Worm (Caenorhabditis elegans): Measurements from ENCODE around the gene tpan-1.

The tpan-1 gene

ce11 chrV:20785050-20785847 is 4.1 kb upstream of the tpan-1 start:
- no peak for TF ChIP-seq tbx-8 (GFP tag; optimal IDR thresholded peaks at IDR 0.05)
- no peak for TF ChIP-seq nhr-12 (tag; optimal IDR thresholded peaks at IDR 0.05)
- TF ChIP-seq ceh-43 (GFP tag; optimal IDR thresholded peaks at IDR 0.05), result no peak

ce11 chrV:20785848-20786225 is 3.5 kb upstream of the tpan-1 start:
- TF ChIP-seq snpc-4 (tag; optimal IDR thresholded peaks at IDR 0.05), result no peak
- TF ChIP-seq drap-1 (GFP tag; optimal IDR thresholded peaks at IDR 0.05), result no peak
- no peak for TF ChIP-seq nhr-12 (tag; optimal IDR thresholded peaks at IDR 0.05)
- no peak for TF ChIP-seq blmp-1 (tag; optimal IDR thresholded peaks at IDR 0.05)

- no peak for TF ChIP-seq nhr-76 (tag; optimal IDR thresholded peaks at IDR 0.05)
- no peak for TF ChIP-seq ces-1 (GFP tag; optimal IDR thresholded peaks at IDR 0.05)
- peak; percentile 39 for TF ChIP-seq drap-1 (GFP tag; optimal IDR thresholded peaks at IDR 0.05)
These were observed 709 bp downstream of the tpan-1 start, which contains the start of gene Y44A6D.1 for ce11 chrV:20790011-20790410. TSS of gene Y44A6D.1 (minus strand) at chrV:20790033.

ce11 chrV:20790616-20791015 is 1.3 kb downstream of the tpan-1 start:
- TF ChIP-seq unc-62 (GFP tag; optimal IDR thresholded peaks at IDR 0.05), result no peak
- no peak for TF ChIP-seq pha-4 (tag; optimal IDR thresholded peaks at IDR 0.05)
- no peak for TF ChIP-seq nhr-237 (tag; optimal IDR thresholded peaks at IDR 0.05)
- no peak for TF ChIP-seq ces-1 (GFP tag; optimal IDR thresholded peaks at IDR 0.05)
- TF ChIP-seq nhr-2 (tag; optimal IDR thresholded peaks at IDR 0.05), result no peak
- TF ChIP-seq unc-39 (tag; optimal IDR thresholded peaks at IDR 0.05), result no peak
- TF ChIP-seq snpc-4 (tag; optimal IDR thresholded peaks at IDR 0.05), result no peak

ce11 chrV:20792371-20792890 is 3.1 kb downstream of the tpan-1 start, which contains the start of gene Y44A6D.3:
TSS of gene Y44A6D.3 (minus strand) at chrV:20792421.
- TF ChIP-seq elt-3 (tag; optimal IDR thresholded peaks at IDR 0.05), result no peak
- TF ChIP-seq unc-39 (tag; optimal IDR thresholded peaks at IDR 0.05), result no peak
- TF ChIP-seq nhr-12 (tag; optimal IDR thresholded peaks at IDR 0.05), result no peak
- no peak for TF ChIP-seq hlh-1 (tag; optimal IDR thresholded peaks at IDR 0.05)
- TF ChIP-seq bed-3 (GFP tag; optimal IDR thresholded peaks at IDR 0.05), result no peak
- no peak for TF ChIP-seq nhr-237 (tag; optimal IDR thresholded peaks at IDR 0.05)
- TF ChIP-seq ces-1 (GFP tag; optimal IDR thresholded peaks at IDR 0.05), result no peak
- TF ChIP-seq blmp-1 (tag; optimal IDR thresholded peaks at IDR 0.05), result no peak
- no peak for TF ChIP-seq unc-62 (GFP tag; optimal IDR thresholded peaks at IDR 0.05)
- TF ChIP-seq unc-120 (tag; optimal IDR thresholded peaks at IDR 0.05; ENCODE audit: poor library complexity, severe bottlenecking), result no peak
- TF ChIP-seq drap-1 (GFP tag; optimal IDR thresholded peaks at IDR 0.05), result no peak
- no peak for TF ChIP-seq lin-32 (GFP tag; optimal IDR thresholded peaks at IDR 0.05)
- TF ChIP-seq ceh-43 (GFP tag; optimal IDR thresholded peaks at IDR 0.05), result no peak
- no peak for TF ChIP-seq ztf-11 (tag; optimal IDR thresholded peaks at IDR 0.05)
- no peak for TF ChIP-seq mab-5 (tag; optimal IDR thresholded peaks at IDR 0.05)
- no peak for TF ChIP-seq ham-2 (GFP tag; optimal IDR thresholded peaks at IDR 0.05)
- TF ChIP-seq nhr-28 (tag; optimal IDR thresholded peaks at IDR 0.05), result no peak

DNA sequence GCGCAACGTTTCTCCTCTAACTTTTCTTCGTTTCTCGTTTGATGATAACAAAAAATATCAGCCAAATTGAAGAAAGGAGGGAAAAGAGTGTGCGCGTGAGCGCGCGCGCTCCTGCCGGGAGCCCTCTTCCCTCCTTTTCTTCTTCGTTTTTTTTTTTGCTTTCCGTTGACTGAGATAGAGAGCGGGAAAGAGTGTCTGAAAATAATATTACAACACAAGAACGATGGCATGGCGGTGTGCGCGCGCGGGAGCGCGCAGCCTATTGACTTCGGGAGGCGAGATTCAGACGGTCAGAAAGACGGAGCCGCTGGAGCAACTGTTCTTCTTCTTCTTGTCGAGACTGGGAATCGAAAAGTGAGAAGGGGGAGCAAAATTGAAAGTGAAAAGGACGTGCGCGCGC is 4.5 kb downstream of the tpan-1 start:
- peak; percentile 93 for TF ChIP-seq hlh-1 (tag; optimal IDR thresholded peaks at IDR 0.05)
- TF ChIP-seq drap-1 (GFP tag; optimal IDR thresholded peaks at IDR 0.05), result peak; percentile 41
- TF ChIP-seq unc-62 (GFP tag; optimal IDR thresholded peaks at IDR 0.05), result peak; percentile 18
- TF ChIP-seq sem-2 (GFP tag; optimal IDR thresholded peaks at IDR 0.05), result no peak
- TF ChIP-seq unc-120 (tag; optimal IDR thresholded peaks at IDR 0.05; ENCODE audit: poor library complexity, severe bottlenecking), result peak; percentile 72
- no peak for TF ChIP-seq unc-39 (tag; optimal IDR thresholded peaks at IDR 0.05)
- no peak for TF ChIP-seq elt-1 (tag; optimal IDR thresholded peaks at IDR 0.05; ENCODE audit: borderline replicate concordance, insufficient read depth)

ce11 chrV:20797918-20798317 is 8.6 kb downstream of the tpan-1 start, which contains the start of gene sdf-9:
TSS of gene sdf-9 (plus strand) at chrV:20798218.
- TF ChIP-seq snpc-4 (tag; optimal IDR thresholded peaks at IDR 0.05) (no peak), unc-120 (tag; optimal IDR thresholded peaks at IDR 0.05; ENCODE audit: poor library complexity, severe bottlenecking) (no peak), ham-2 (GFP tag; optimal IDR thresholded peaks at IDR 0.05) (no peak), tbx-8 (GFP tag; optimal IDR thresholded peaks at IDR 0.05) (no peak), mab-5 (tag; optimal IDR thresholded peaks at IDR 0.05) (no peak), mep-1 (tag; optimal IDR thresholded peaks at IDR 0.05) (no peak), unc-62 (GFP tag; optimal IDR thresholded peaks at IDR 0.05) (no peak), M03D4.4 (tag; optimal IDR thresholded peaks at IDR 0.05) (no peak), hlh-1 (tag; optimal IDR thresholded peaks at IDR 0.05) (no peak), nhr-28 (tag; optimal IDR thresholded peaks at IDR 0.05) (no peak), cnd-1 (tag; optimal IDR thresholded peaks at IDR 0.05) (no peak), zip-8 (tag; optimal IDR thresholded peaks at IDR 0.05) (no peak), ceh-83 (GFP tag; optimal IDR thresholded peaks at IDR 0.05) (no peak), mls-2 (tag; optimal IDR thresholded peaks at IDR 0.05) (no peak), bed-3 (GFP tag; optimal IDR thresholded peaks at IDR 0.05) (no peak), drap-1 (GFP tag; optimal IDR thresholded peaks at IDR 0.05) (no peak), ces-1 (GFP tag; optimal IDR thresholded peaks at IDR 0.05) (no peak), pha-4 (tag; optimal IDR thresholded peaks at IDR 0.05) (no peak)
